Fruit fly (Drosophila melanogaster) whole organism, adult: ENCODE data around the gene CG42828.

Experiments
- CG11617 ChIP-seq: fragments of 200-800 bp; sonication (Bioruptor generic); optimal IDR thresholded peaks from 2 replicates; lab custom pipeline; 2017; ENCODE audit warnings: mild to moderate bottlenecking, missing biosample characterization, missing genetic modification reagents, missing genetic modification characterization
- CG12768 ChIP-seq: fragments of 200-800 bp; sonication (Bioruptor generic); optimal IDR thresholded peaks from 2 replicates; lab custom pipeline; 2017; ENCODE audit warnings: missing biosample characterization, missing genetic modification characterization, mild to moderate bottlenecking, moderate library complexity, missing genetic modification reagents
- CG14711 ChIP-seq: fragments of 200-800 bp; sonication (Bioruptor generic); optimal IDR thresholded peaks from 2 replicates; lab custom pipeline; 2018; ENCODE audit warnings: missing biosample characterization, mild to moderate bottlenecking, missing genetic modification characterization, moderate library complexity
- CG1620 ChIP-seq: fragments of 200-800 bp; sonication (Bioruptor generic); optimal IDR thresholded peaks from 2 replicates; lab custom pipeline; 2016; ENCODE audit warnings: missing biosample characterization, missing genetic modification characterization
- CG33017 ChIP-seq: fragments of 200-800 bp; sonication (Bioruptor generic); optimal IDR thresholded peaks from 2 replicates; lab custom pipeline; 2018; ENCODE audit warnings: missing biosample characterization, mild to moderate bottlenecking, missing genetic modification characterization, moderate library complexity
- CG5204 ChIP-seq: fragments of 200-800 bp; sonication (Bioruptor generic); optimal IDR thresholded peaks from 2 replicates; lab custom pipeline; 2016; ENCODE audit warnings: missing biosample characterization, missing genetic modification characterization
- CG7045 ChIP-seq: fragments of 200-800 bp; sonication (Bioruptor generic); optimal IDR thresholded peaks from 2 replicates; lab custom pipeline; 2017; ENCODE audit warnings: missing biosample characterization, mild to moderate bottlenecking, missing genetic modification characterization
- CG7101 ChIP-seq: fragments of 200-800 bp; sonication (Bioruptor generic); optimal IDR thresholded peaks from 2 replicates; lab custom pipeline; 2018; ENCODE audit warnings: missing biosample characterization, mild to moderate bottlenecking, missing genetic modification characterization, moderate library complexity
- Clk ChIP-seq: fragments of 200-800 bp; sonication (Bioruptor generic); optimal IDR thresholded peaks from 2 replicates; lab custom pipeline; 2017; ENCODE audit warnings: missing biosample characterization, missing genetic modification characterization
- Crg-1 ChIP-seq: fragments of 200-800 bp; sonication (Bioruptor generic); optimal IDR thresholded peaks from 2 replicates; lab custom pipeline; 2016; ENCODE audit warnings: missing biosample characterization, missing genetic modification characterization
- Hr96 ChIP-seq: fragments of 200-800 bp; sonication (Bioruptor generic); optimal IDR thresholded peaks from 2 replicates; lab custom pipeline; 2016; ENCODE audit warnings: missing biosample characterization, missing genetic modification characterization
- Mnt ChIP-seq: fragments of 200-800 bp; sonication (Bioruptor generic); optimal IDR thresholded peaks from 2 replicates; lab custom pipeline; 2016; ENCODE audit warnings: missing biosample characterization, mild to moderate bottlenecking, missing genetic modification characterization
- bab1 ChIP-seq: fragments of 200-800 bp; sonication (Bioruptor generic); optimal IDR thresholded peaks from 3 replicates; lab custom pipeline; 2019; ENCODE audit warnings: missing biosample characterization, mild to moderate bottlenecking, missing genetic modification characterization, moderate library complexity
- cic ChIP-seq: fragments of 200-800 bp; sonication (Bioruptor generic); optimal IDR thresholded peaks from 2 replicates; lab custom pipeline; 2017; ENCODE audit warnings: missing biosample characterization, mild to moderate bottlenecking, missing genetic modification characterization, moderate library complexity
- cnc ChIP-seq, 2 experiments: fragments of >200 bp; optimal IDR thresholded peaks; 2 replicates each; lab custom pipeline; 2017
- kay ChIP-seq: fragments of 200-800 bp; sonication (Bioruptor generic); peaks from one replicate; lab custom pipeline; 2016; ENCODE audit warnings: missing biosample characterization, missing genetic modification characterization, borderline replicate concordance
- ovo ChIP-seq: fragments of 200-800 bp; sonication (Bioruptor generic); optimal IDR thresholded peaks from 2 replicates; lab custom pipeline; 2016; ENCODE audit warnings: missing biosample characterization, missing genetic modification characterization
- pad ChIP-seq: fragments of 200-800 bp; sonication (Bioruptor generic); optimal IDR thresholded peaks from 3 replicates; lab custom pipeline; 2017; ENCODE audit warnings: missing biosample characterization, missing genetic modification characterization, mild to moderate bottlenecking, moderate library complexity, missing genetic modification reagents
- tj ChIP-seq: fragments of 200-800 bp; sonication (Bioruptor generic); optimal IDR thresholded peaks from 3 replicates; lab custom pipeline; 2017; ENCODE audit warnings: missing biosample characterization, mild to moderate bottlenecking, missing genetic modification characterization, moderate library complexity
- toe ChIP-seq: fragments of 200-800 bp; sonication (Bioruptor generic); optimal IDR thresholded peaks from 2 replicates; lab custom pipeline; 2016; ENCODE audit warnings: missing biosample characterization, missing genetic modification characterization

CG42828 gene

dm6 chr3R:23386021-23386457 is 12.5 kb downstream of the CG42828 start:
- TF ChIP-seq kay (peak; percentile 97), cic (GFP tag; lab: Kevin White, UChicago) (peak; percentile 86), CG33017 (peak; percentile 49), pad (GFP tag; lab: Kevin White, UChicago) (peak; percentile 12), toe (GFP tag; lab: Kevin White, UChicago) (no peak), CG14711 (no peak), CG7101 (peak; percentile 18)

dm6 chr3R:23386907-23387306 is 13.4 kb downstream of the CG42828 start:
- TF ChIP-seq ovo (GFP tag; lab: Kevin White, UChicago): no peak
- no peak for TF ChIP-seq CG12768 (GFP tag; lab: Kevin White, UChicago)
- TF ChIP-seq Hr96 (GFP tag; lab: Kevin White, UChicago): no peak
- TF ChIP-seq CG33017: no peak

- TF ChIP-seq ovo (GFP tag; lab: Kevin White, UChicago): no peak
- TF ChIP-seq pad (GFP tag; lab: Kevin White, UChicago): no peak
- TF ChIP-seq Mnt (GFP tag; lab: Kevin White, UChicago): no peak
- TF ChIP-seq CG5204 (GFP tag; lab: Kevin White, UChicago): no peak
- no peak for TF ChIP-seq tj (GFP tag; lab: Kevin White, UChicago)
- no peak for TF ChIP-seq cic (GFP tag; lab: Kevin White, UChicago)
- no peak for TF ChIP-seq kay
- no peak for TF ChIP-seq CG7101
- no peak for TF ChIP-seq Clk
Observed at dm6 chr3R:23388798-23389197, 15.3 kb downstream of the CG42828 start, which contains the start of gene CG31515. Gene CG31515 (minus strand): TSS chr3R:23388898.

dm6 chr3R:23390769-23391309 is 17.3 kb downstream of the CG42828 start:
- TF ChIP-seq CG1620 (GFP tag; lab: Kevin White, UChicago) (no peak), toe (GFP tag; lab: Kevin White, UChicago) (no peak), CG14711 (no peak), Hr96 (GFP tag; lab: Kevin White, UChicago) (no peak), CG7101 (no peak), CG33017 (no peak), Mnt (GFP tag; lab: Kevin White, UChicago) (no peak), CG7045 (GFP tag; lab: Kevin White, UChicago) (no peak), Clk (no peak), Crg-1 (GFP tag; lab: Kevin White, UChicago) (no peak), cic (GFP tag; lab: Kevin White, UChicago) (no peak), kay (no peak), CG11617 (GFP tag; lab: Kevin White, UChicago) (no peak), ovo (GFP tag; lab: Kevin White, UChicago) (no peak), pad (GFP tag; lab: Kevin White, UChicago) (no peak)

- TF ChIP-seq CG14711 (no peak), cnc (optimal IDR thresholded peaks at IDR 0.05; lab: Kevin White, UChicago) (no peak), tj (GFP tag; lab: Kevin White, UChicago) (no peak), Clk (no peak), Mnt (GFP tag; lab: Kevin White, UChicago) (no peak), kay (no peak), CG11617 (GFP tag; lab: Kevin White, UChicago) (no peak), bab1 (no peak), CG1620 (GFP tag; lab: Kevin White, UChicago) (no peak), CG7045 (GFP tag; lab: Kevin White, UChicago) (no peak), Crg-1 (GFP tag; lab: Kevin White, UChicago) (no peak), CG7101 (no peak), CG12768 (GFP tag; lab: Kevin White, UChicago) (no peak), pad (GFP tag; lab: Kevin White, UChicago) (no peak), cic (GFP tag; lab: Kevin White, UChicago) (no peak), CG33017 (no peak), CG5204 (GFP tag; lab: Kevin White, UChicago) (no peak), toe (GFP tag; lab: Kevin White, UChicago) (no peak)
Observed at dm6 chr3R:23392235-23392634, 18.7 kb downstream of the CG42828 start.

- no peak for TF ChIP-seq CG7045 (GFP tag; lab: Kevin White, UChicago)
- TF ChIP-seq CG11617 (GFP tag; lab: Kevin White, UChicago): no peak
- no peak for TF ChIP-seq cnc (optimal IDR thresholded peaks at IDR 0.05; lab: Kevin White, UChicago)
- no peak for TF ChIP-seq CG7101
- no peak for TF ChIP-seq bab1
- no peak for TF ChIP-seq pad (GFP tag; lab: Kevin White, UChicago)
- no peak for TF ChIP-seq CG12768 (GFP tag; lab: Kevin White, UChicago)
- TF ChIP-seq Crg-1 (GFP tag; lab: Kevin White, UChicago): no peak
- no peak for TF ChIP-seq CG33017
- no peak for TF ChIP-seq toe (GFP tag; lab: Kevin White, UChicago)
- TF ChIP-seq CG5204 (GFP tag; lab: Kevin White, UChicago): no peak
- TF ChIP-seq Clk: no peak
- no peak for TF ChIP-seq kay
- TF ChIP-seq cic (GFP tag; lab: Kevin White, UChicago): no peak
- no peak for TF ChIP-seq Hr96 (GFP tag; lab: Kevin White, UChicago)
- no peak for TF ChIP-seq ovo (GFP tag; lab: Kevin White, UChicago)
- TF ChIP-seq tj (GFP tag; lab: Kevin White, UChicago): no peak
Observed at dm6 chr3R:23393507-23393906, 20.0 kb downstream of the CG42828 start.

- TF ChIP-seq CG1620 (GFP tag; lab: Kevin White, UChicago) (no peak), Mnt (GFP tag; lab: Kevin White, UChicago) (no peak), ovo (GFP tag; lab: Kevin White, UChicago) (no peak), CG14711 (no peak), tj (GFP tag; lab: Kevin White, UChicago) (no peak), kay (no peak), toe (GFP tag; lab: Kevin White, UChicago) (no peak), cic (GFP tag; lab: Kevin White, UChicago) (no peak)
Observed at dm6 chr3R:23395720-23396119, 22.2 kb downstream of the CG42828 start.
